Worm (Caenorhabditis elegans) whole organism, L1 larva: ENCODE measurements around the gene F10D7.5.

Experiments used
- C16A3.4 ChIP-seq: fragments of 150-350 bp; optimal IDR thresholded peaks from 2 replicates; lab custom pipeline; 2014; ENCODE audit warnings: missing biosample characterization, missing genetic modification characterization
- F16B12.6 ChIP-seq: fragments of 150-350 bp; optimal IDR thresholded peaks from 2 replicates; lab custom pipeline; 2014; ENCODE audit warnings: missing biosample characterization, missing genetic modification characterization
- alr-1 ChIP-seq: fragments of 200-800 bp; sonication (Bioruptor generic); optimal IDR thresholded peaks from 2 replicates; lab custom pipeline; 2018; ENCODE audit warnings: borderline replicate concordance, mild to moderate bottlenecking, missing genetic modification characterization, missing compliant biosample characterization
- aly-2 ChIP-seq: fragments of 150-350 bp; optimal IDR thresholded peaks from 2 replicates; lab custom pipeline; 2014; ENCODE audit warnings: missing biosample characterization, missing genetic modification characterization
- ceh-63 ChIP-seq: fragments of 200-800 bp; sonication (Bioruptor generic); optimal IDR thresholded peaks from 2 replicates; lab custom pipeline; 2018; ENCODE audit warnings: mild to moderate bottlenecking, missing genetic modification characterization, missing compliant biosample characterization
- ceh-8 ChIP-seq: fragments of 200-800 bp; sonication (Bioruptor generic); optimal IDR thresholded peaks from 2 replicates; lab custom pipeline; 2018; ENCODE audit warnings: mild to moderate bottlenecking, missing genetic modification characterization, moderate library complexity, missing compliant biosample characterization
- ceh-82 ChIP-seq, 3 experiments: fragments of 150-350 bp in 1 of 3; sonication (generic microtip) in 2 of 3; optimal IDR thresholded peaks; 2 replicates each; lab custom pipeline; 2014 to 2017; ENCODE audit warnings: missing biosample characterization in 3 of 3, missing genetic modification characterization in 3 of 3
- efl-1 ChIP-seq, 4 experiments: fragments of 150-350 bp; optimal IDR thresholded peaks in 3 of 4; peaks in 1 of 4; 1 replicate in 1 of 4; 2 replicates in 3 of 4; lab custom pipeline; 2014; ENCODE audit warnings: missing biosample characterization in 2 of 4, missing genetic modification characterization in 2 of 4, missing genetic modification reagents in 2 of 4
- egl-13 ChIP-seq: sonication (generic microtip); optimal IDR thresholded peaks from 2 replicates; lab custom pipeline; 2016; ENCODE audit warnings: missing genotype, missing genetic modification reagents, missing genetic modification characterization, missing compliant biosample characterization
- elt-3 ChIP-seq, 6 experiments: fragments of 150-350 bp in 1 of 6; sonication (generic microtip); optimal IDR thresholded peaks; 2 replicates each; lab custom pipeline; 2017 to 2018; ENCODE audit warnings: missing biosample characterization in 6 of 6, missing genetic modification characterization in 6 of 6, inconsistent platforms in 1 of 6
- ets-5 ChIP-seq: fragments of 200-800 bp; sonication (Bioruptor generic); IDR thresholded peaks from 2 replicates; pipeline ENCODE4 v1.3.6; 2022; ENCODE audit warnings: missing genetic modification characterization, missing compliant biosample characterization
- fkh-10 ChIP-seq: sonication (generic microtip); optimal IDR thresholded peaks from 2 replicates; lab custom pipeline; 2017; ENCODE audit warnings: missing biosample characterization, missing genetic modification reagents, missing genetic modification characterization
- fkh-4 ChIP-seq: sonication (generic microtip); optimal IDR thresholded peaks from 2 replicates; lab custom pipeline; 2016; ENCODE audit warnings: missing compliant biosample characterization, missing genetic modification characterization, borderline replicate concordance
- fkh-8 ChIP-seq: sonication (generic microtip); optimal IDR thresholded peaks from 2 replicates; lab custom pipeline; 2016; ENCODE audit warnings: mild to moderate bottlenecking, missing genetic modification characterization, missing compliant biosample characterization
- fos-1 ChIP-seq: fragments of 150-350 bp; optimal IDR thresholded peaks from 2 replicates; lab custom pipeline; 2014; ENCODE audit warnings: missing biosample characterization, missing genetic modification characterization
- grh-1 ChIP-seq: fragments of 200-800 bp; sonication (Bioruptor generic); IDR thresholded peaks from 2 replicates; pipeline ENCODE4 v1.3.6; 2022; ENCODE audit warnings: missing genetic modification reagents, missing genetic modification characterization, missing compliant biosample characterization
- hlh-17 ChIP-seq: fragments of 200-800 bp; sonication (Bioruptor generic); optimal IDR thresholded peaks from 2 replicates; lab custom pipeline; 2018; ENCODE audit warnings: missing genetic modification characterization, mild to moderate bottlenecking, missing compliant biosample characterization, moderate library complexity, borderline replicate concordance
- hpl-2 ChIP-seq: fragments of 150-350 bp; optimal IDR thresholded peaks from 2 replicates; lab custom pipeline; 2014; ENCODE audit warnings: missing biosample characterization, missing genetic modification reagents, missing genetic modification characterization
- irx-1 ChIP-seq: sonication (generic microtip); optimal IDR thresholded peaks from 2 replicates; lab custom pipeline; 2016; ENCODE audit warnings: missing genetic modification characterization, missing compliant biosample characterization
- isw-1 ChIP-seq: fragments of 200-800 bp; sonication (Bioruptor generic); IDR thresholded peaks from 2 replicates; pipeline ENCODE4 v1.3.6; 2022; ENCODE audit warnings: missing genetic modification characterization, missing compliant biosample characterization
- jun-1 ChIP-seq: fragments of 150-350 bp; optimal IDR thresholded peaks from 2 replicates; lab custom pipeline; 2014; ENCODE audit warnings: missing biosample characterization, missing genetic modification reagents, missing genetic modification characterization
- lin-14 ChIP-seq: fragments of 200-800 bp; sonication (Bioruptor generic); optimal IDR thresholded peaks from 2 replicates; lab custom pipeline; 2018; ENCODE audit warnings: mild to moderate bottlenecking, missing genetic modification characterization, moderate library complexity, missing compliant biosample characterization
- lin-15B ChIP-seq: fragments of 150-350 bp; sonication (generic microtip); optimal IDR thresholded peaks from 3 replicates; lab custom pipeline; 2014; ENCODE audit warnings: missing biosample characterization, missing genetic modification characterization
- lin-35 ChIP-seq, 2 experiments: fragments of 150-350 bp; optimal IDR thresholded peaks; 2 replicates each; lab custom pipeline; 2014; ENCODE audit warnings: missing biosample characterization in 2 of 2, missing genetic modification characterization in 2 of 2, missing genetic modification reagents in 2 of 2
- mdl-1 ChIP-seq, 2 experiments: fragments of 150-350 bp; optimal IDR thresholded peaks; 2 replicates each; lab custom pipeline; 2014 to 2017; ENCODE audit warnings: missing biosample characterization in 2 of 2, missing genetic modification characterization in 2 of 2, inconsistent platforms in 1 of 2
- mef-2 ChIP-seq: fragments of 150-350 bp; optimal IDR thresholded peaks from 2 replicates; lab custom pipeline; 2014; ENCODE audit warnings: missing biosample characterization, missing genetic modification characterization
- nhr-12 ChIP-seq: sonication (generic microtip); optimal IDR thresholded peaks from 2 replicates; lab custom pipeline; 2017; ENCODE audit warnings: missing biosample characterization, missing genetic modification characterization
- nhr-20 ChIP-seq: sonication (generic microtip); optimal IDR thresholded peaks from 2 replicates; lab custom pipeline; 2016; ENCODE audit warnings: mild to moderate bottlenecking, missing genetic modification characterization, missing compliant biosample characterization
- nhr-237 ChIP-seq: fragments of 150-350 bp; optimal IDR thresholded peaks from 2 replicates; lab custom pipeline; 2014; ENCODE audit warnings: missing biosample characterization, missing genetic modification characterization
- nhr-28 ChIP-seq: fragments of 150-350 bp; optimal IDR thresholded peaks from 2 replicates; lab custom pipeline; 2014; ENCODE audit warnings: missing biosample characterization, missing genetic modification characterization
- nhr-71 ChIP-seq: sonication (generic microtip); optimal IDR thresholded peaks from 2 replicates; lab custom pipeline; 2016; ENCODE audit warnings: mild to moderate bottlenecking, missing genetic modification characterization, moderate library complexity, missing compliant biosample characterization
- nhr-77 ChIP-seq: fragments of 150-350 bp; optimal IDR thresholded peaks from 2 replicates; lab custom pipeline; 2014; ENCODE audit warnings: missing biosample characterization, missing genetic modification characterization
- nhr-84 ChIP-seq: sonication (generic microtip); optimal IDR thresholded peaks from 2 replicates; lab custom pipeline; 2017; ENCODE audit warnings: missing biosample characterization, missing genetic modification characterization
- pax-3 ChIP-seq: fragments of 200-800 bp; sonication (Bioruptor generic); optimal IDR thresholded peaks from 2 replicates; lab custom pipeline; 2018; ENCODE audit warnings: mild to moderate bottlenecking, missing genetic modification characterization, moderate library complexity, missing compliant biosample characterization
- pqm-1 ChIP-seq: sonication (generic microtip); optimal IDR thresholded peaks from 3 replicates; lab custom pipeline; 2017; ENCODE audit warnings: missing biosample characterization, missing genetic modification characterization
- rnt-1 ChIP-seq: sonication (generic microtip); optimal IDR thresholded peaks from 2 replicates; lab custom pipeline; 2016; ENCODE audit warnings: mild to moderate bottlenecking, missing genetic modification characterization, moderate library complexity, missing compliant biosample characterization
- snpc-4 ChIP-seq: fragments of 150-350 bp; optimal IDR thresholded peaks from 2 replicates; lab custom pipeline; 2014; ENCODE audit warnings: missing biosample characterization, missing genetic modification characterization
- snu-23 ChIP-seq: sonication (generic microtip); optimal IDR thresholded peaks from 2 replicates; lab custom pipeline; 2016; ENCODE audit warnings: missing genetic modification characterization, missing compliant biosample characterization
- sptf-1 ChIP-seq: fragments of 150-350 bp; optimal IDR thresholded peaks from 2 replicates; lab custom pipeline; 2014; ENCODE audit warnings: missing biosample characterization, missing genetic modification characterization
- sup-37 ChIP-seq: fragments of 200-800 bp; sonication (Bioruptor generic); optimal IDR thresholded peaks from 2 replicates; lab custom pipeline; 2018; ENCODE audit warnings: mild to moderate bottlenecking, missing genetic modification characterization, missing compliant biosample characterization
- swsn-7 ChIP-seq: sonication (generic microtip); optimal IDR thresholded peaks from 2 replicates; lab custom pipeline; 2016; ENCODE audit warnings: missing genetic modification characterization, missing compliant biosample characterization
- tbx-2 ChIP-seq: sonication (generic microtip); optimal IDR thresholded peaks from 2 replicates; lab custom pipeline; 2016; ENCODE audit warnings: missing genetic modification characterization, missing compliant biosample characterization
- unc-130 ChIP-seq: fragments of 150-350 bp; optimal IDR thresholded peaks from 2 replicates; lab custom pipeline; 2017; ENCODE audit warnings: missing biosample characterization, missing genetic modification characterization, inconsistent platforms
- unc-30 ChIP-seq: sonication (generic microtip); optimal IDR thresholded peaks from 2 replicates; lab custom pipeline; 2017; ENCODE audit warnings: missing biosample characterization, missing genetic modification characterization
- unc-62 ChIP-seq: fragments of 150-350 bp; optimal IDR thresholded peaks from 2 replicates; lab custom pipeline; 2014; ENCODE audit warnings: missing biosample characterization, missing genetic modification reagents, missing genetic modification characterization
- unc-86 ChIP-seq: sonication (generic microtip); optimal IDR thresholded peaks from 2 replicates; lab custom pipeline; 2016; ENCODE audit warnings: missing genetic modification characterization, missing compliant biosample characterization
- unc-98 ChIP-seq: fragments of 200-800 bp; sonication (Bioruptor generic); IDR thresholded peaks from 2 replicates; pipeline ENCODE4 v1.3.6; 2022; ENCODE audit warnings: missing genetic modification characterization, missing compliant biosample characterization
- vab-15 ChIP-seq: sonication (generic microtip); optimal IDR thresholded peaks from 2 replicates; lab custom pipeline; 2017; ENCODE audit warnings: missing genotype, mild to moderate bottlenecking, missing genetic modification characterization, missing compliant biosample characterization
- zip-4 ChIP-seq: fragments of 200-800 bp; sonication (Bioruptor generic); optimal IDR thresholded peaks from 2 replicates; lab custom pipeline; 2018; ENCODE audit warnings: mild to moderate bottlenecking, missing genetic modification characterization, moderate library complexity, missing compliant biosample characterization
- ztf-11 ChIP-seq, 2 experiments: sonication (generic microtip); optimal IDR thresholded peaks; 2 replicates each; lab custom pipeline; 2016 to 2017; ENCODE audit warnings: missing genetic modification characterization in 2 of 2, missing biosample characterization in 1 of 2, missing compliant biosample characterization in 1 of 2
- ztf-4 ChIP-seq: fragments of 150-350 bp; optimal IDR thresholded peaks from 2 replicates; lab custom pipeline; 2014; ENCODE audit warnings: missing biosample characterization, missing genetic modification characterization

The F10D7.5 gene

DNA sequence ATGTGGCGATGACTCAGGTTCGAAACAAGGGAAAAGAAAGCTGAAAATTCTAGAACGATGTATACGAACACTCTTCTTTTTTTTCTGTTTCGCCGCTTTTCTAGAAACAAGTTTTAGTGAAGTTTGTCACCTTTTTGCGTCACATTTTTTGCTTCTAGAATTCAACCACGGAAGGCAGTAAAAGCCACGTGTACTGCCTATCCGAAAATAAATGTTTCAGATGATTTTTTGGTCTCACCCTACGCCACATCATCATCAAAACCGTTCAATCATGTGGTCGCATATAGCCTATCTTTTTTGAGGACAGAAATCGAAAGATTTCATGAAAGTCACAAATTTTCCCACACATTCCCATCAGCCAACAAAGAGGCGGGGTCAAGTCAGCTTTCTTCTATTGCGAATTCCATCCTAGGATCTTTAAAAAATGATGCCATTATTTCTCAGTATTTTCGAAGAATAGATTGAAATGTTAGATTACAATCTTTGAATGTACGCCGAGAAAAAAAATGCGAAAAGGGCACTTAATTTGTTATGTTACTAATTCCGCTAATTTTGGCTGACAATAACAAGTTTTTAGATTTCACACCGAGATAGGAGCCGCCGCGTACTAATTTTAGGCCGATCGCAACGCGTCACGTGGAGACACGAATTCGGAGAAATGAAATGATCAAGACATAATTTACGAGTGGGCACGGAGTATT is 32.6 kb upstream of the F10D7.5 start (continued):
- TF ChIP-seq aly-2 (tag; lab: Kevin White, UChicago) (no peak), elt-3 (tag; optimal IDR thresholded peaks at IDR 0.05; lab: Kevin White, UChicago) (peak in 1 of 6 experiments; percentile 35), zip-4 (no peak), ets-5 (no peak), mdl-1 (tag; optimal IDR thresholded peaks at IDR 0.05; lab: Kevin White, UChicago) (peak in 1 of 2 experiments; percentile 67), fos-1 (no peak), isw-1 (GFP tag; lab: Robert Waterston, UW) (no peak), lin-15B (tag; lab: Kevin White, UChicago) (no peak), rnt-1 (peak; percentile 6), irx-1 (tag; lab: Kevin White, UChicago) (peak; percentile 55), hpl-2 (GFP tag; lab: Kevin White, UChicago) (no peak), unc-98 (GFP tag; lab: Robert Waterston, UW) (no peak), sptf-1 (no peak), snpc-4 (tag; lab: Kevin White, UChicago) (no peak), nhr-20 (tag; lab: Kevin White, UChicago) (peak; percentile 67), ceh-82 (tag; optimal IDR thresholded peaks at IDR 0.05; lab: Kevin White, UChicago) (no peak), lin-14 (GFP tag; lab: Kevin White, UChicago) (peak; percentile 46), ceh-63 (no peak)

DNA sequence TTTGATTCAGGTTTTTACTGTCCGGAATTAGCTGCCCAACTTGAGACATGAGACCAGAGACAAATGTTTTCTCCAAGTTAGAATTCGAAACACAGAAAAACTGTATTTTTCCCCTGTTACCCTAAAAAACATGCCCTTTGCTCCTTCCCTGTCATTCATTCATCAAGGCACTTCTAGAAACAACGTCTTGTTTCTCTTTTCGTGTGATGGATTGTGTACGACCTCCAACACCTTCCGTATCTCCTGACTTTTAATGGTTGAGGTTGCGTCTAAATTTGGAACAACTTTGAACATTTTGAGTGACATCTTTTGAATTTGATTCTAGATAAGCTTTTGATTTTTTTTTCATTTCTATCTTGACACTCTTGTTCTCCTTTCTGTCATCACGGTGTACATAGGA is 31.2 kb upstream of the F10D7.5 start:
- TF ChIP-seq nhr-28 (tag; lab: Kevin White, UChicago) = no peak
- peak in 1 of 2 experiments; percentile 9 for TF ChIP-seq lin-35 (GFP tag; optimal IDR thresholded peaks at IDR 0.05; lab: Kevin White, UChicago)
- no peak for TF ChIP-seq ztf-4 (tag; lab: Kevin White, UChicago)
- no peak for TF ChIP-seq mef-2 (tag; lab: Kevin White, UChicago)
- no peak for TF ChIP-seq jun-1 (tag; lab: Kevin White, UChicago)
- TF ChIP-seq F16B12.6 (tag; lab: Kevin White, UChicago) = no peak
- no peak for TF ChIP-seq nhr-237 (tag; lab: Kevin White, UChicago)
- no peak for TF ChIP-seq pqm-1 (tag; lab: Kevin White, UChicago)
- TF ChIP-seq hlh-17 (GFP tag; lab: Kevin White, UChicago) = no peak
- TF ChIP-seq unc-86 = no peak
- peak in 2 of 6 experiments; percentile 17 to 32 for TF ChIP-seq elt-3 (tag; optimal IDR thresholded peaks at IDR 0.05; lab: Kevin White, UChicago)
- no peak for TF ChIP-seq unc-62 (GFP tag; lab: Kevin White, UChicago)
- no peak for TF ChIP-seq fkh-10 (GFP tag; lab: Kevin White, UChicago)
- no peak for TF ChIP-seq fkh-4 (tag; lab: Kevin White, UChicago)
- no peak for TF ChIP-seq alr-1 (tag; lab: Kevin White, UChicago)
- no peak for TF ChIP-seq nhr-12
- TF ChIP-seq sup-37 (GFP tag; lab: Kevin White, UChicago) = no peak
- TF ChIP-seq ztf-11 (tag; optimal IDR thresholded peaks at IDR 0.05; lab: Kevin White, UChicago) = no peak
- no peak for TF ChIP-seq grh-1 (GFP tag; lab: Robert Waterston, UW)
- no peak for TF ChIP-seq fkh-8 (tag; lab: Kevin White, UChicago)
- TF ChIP-seq pax-3 (tag; lab: Kevin White, UChicago) = no peak
- no peak for TF ChIP-seq efl-1 (optimal IDR thresholded peaks at IDR 0.05; lab: Kevin White, UChicago)
- no peak for TF ChIP-seq efl-1 (GFP tag; optimal IDR thresholded peaks at IDR 0.05 in 1 of 2; lab: Kevin White, UChicago)
- TF ChIP-seq tbx-2 = no peak
- TF ChIP-seq nhr-71 = peak; percentile 49
- no peak for TF ChIP-seq vab-15 (tag; lab: Kevin White, UChicago)
- TF ChIP-seq ets-5 = no peak
- no peak for TF ChIP-seq unc-130 (tag; lab: Kevin White, UChicago)
- no peak for TF ChIP-seq unc-30 (tag; lab: Kevin White, UChicago)
- no peak for TF ChIP-seq swsn-7 (tag; lab: Kevin White, UChicago)
- TF ChIP-seq snu-23 (GFP tag; lab: Kevin White, UChicago) = peak; percentile 40
- TF ChIP-seq nhr-20 (tag; lab: Kevin White, UChicago) = peak; percentile 42
- TF ChIP-seq ceh-8 (GFP tag; lab: Kevin White, UChicago) = no peak
- no peak for TF ChIP-seq nhr-77
- TF ChIP-seq egl-13 (tag; lab: Kevin White, UChicago) = no peak
- no peak for TF ChIP-seq nhr-84 (tag; lab: Kevin White, UChicago)
- no peak for TF ChIP-seq rnt-1
- TF ChIP-seq C16A3.4 (tag; lab: Kevin White, UChicago) = no peak
